Worm (Caenorhabditis elegans) whole organism, L3 larva: ENCODE results near the gene tpi-1.

Experiments
- fkh-10 ChIP-seq: sonication (generic microtip); optimal IDR thresholded peaks from 2 replicates; lab custom pipeline; 2017; ENCODE audit warnings: missing biosample characterization, missing genetic modification reagents, missing genetic modification characterization
- nhr-12 ChIP-seq: fragments of 150-350 bp; optimal IDR thresholded peaks from 2 replicates; lab custom pipeline; 2014; ENCODE audit warnings: missing biosample characterization, missing genetic modification characterization
- ztf-4 ChIP-seq: fragments of 150-350 bp; optimal IDR thresholded peaks from 2 replicates; lab custom pipeline; 2014; ENCODE audit warnings: missing biosample characterization, missing genetic modification characterization

DNA sequence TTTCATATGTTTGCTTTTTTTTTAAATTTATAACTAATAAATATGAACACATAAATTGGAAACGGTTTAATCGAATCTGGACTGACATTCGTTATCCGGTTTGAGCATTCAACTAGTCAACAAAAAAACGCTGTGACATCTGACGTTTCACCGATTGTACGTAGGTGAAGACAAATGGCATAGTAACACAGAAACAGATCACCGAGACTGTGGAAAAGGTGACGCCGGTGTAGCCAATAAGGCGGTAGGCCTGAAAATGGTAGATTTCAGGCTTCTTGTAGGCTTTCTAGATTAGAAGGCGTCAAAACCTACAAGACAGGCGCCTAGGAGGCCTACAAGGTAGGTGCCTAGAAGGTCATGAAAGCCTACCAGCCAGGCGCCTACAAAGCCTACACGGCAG, 32.3 kb upstream of the tpi-1 start:
- no peak for TF ChIP-seq fkh-10 (GFP tag; lab: Kevin White, UChicago)
- TF ChIP-seq nhr-12 (tag; lab: Kevin White, UChicago), result no peak
- TF ChIP-seq ztf-4, result no peak
